Worm (Caenorhabditis elegans) whole organism, L4 larva: Measurements from ENCODE around the gene pgp-14.

Experiments used
- D1046.2 ChIP-seq: fragments of 200-800 bp; sonication (Bioruptor generic); IDR thresholded peaks from 2 replicates; pipeline ENCODE4 v1.3.6; 2022; ENCODE audit warnings: missing genetic modification characterization, missing compliant biosample characterization
- R02D3.7 ChIP-seq: fragments of 150-350 bp; sonication (generic microtip); optimal IDR thresholded peaks from 3 replicates; lab custom pipeline; 2014; ENCODE audit warnings: missing biosample characterization, missing genetic modification characterization
- T26A8.4 ChIP-seq: fragments of 200-800 bp; sonication (Bioruptor generic); IDR thresholded peaks from 2 replicates; pipeline ENCODE4 v1.3.6; 2022; ENCODE audit warnings: missing genetic modification characterization, missing compliant biosample characterization
- ZK337.2 ChIP-seq: fragments of 200-800 bp; sonication (Bioruptor generic); IDR thresholded peaks from 2 replicates; pipeline ENCODE4 v1.3.6; 2022; ENCODE audit warnings: missing genetic modification reagents, missing genetic modification characterization, missing compliant biosample characterization
- ZK546.5 ChIP-seq, 2 experiments: sonication (generic microtip); optimal IDR thresholded peaks; 2 replicates each; lab custom pipeline; 2017; ENCODE audit warnings: missing biosample characterization in 2 of 2, missing genetic modification characterization in 2 of 2
- ceh-20 ChIP-seq: fragments of 200-800 bp; sonication (Bioruptor generic); IDR thresholded peaks from 2 replicates; pipeline ENCODE4 v1.3.6; 2022; ENCODE audit warnings: missing genetic modification reagents, missing genetic modification characterization, missing compliant biosample characterization
- ceh-82 ChIP-seq: sonication (generic microtip); optimal IDR thresholded peaks from 2 replicates; lab custom pipeline; 2017; ENCODE audit warnings: missing biosample characterization, missing genetic modification characterization
- daf-16 ChIP-seq, 3 experiments: sonication (generic microtip); optimal IDR thresholded peaks; 2 replicates each; lab custom pipeline; 2016 to 2017; ENCODE audit warnings: missing genetic modification characterization in 3 of 3, missing genetic modification reagents in 3 of 3, mild to moderate bottlenecking in 2 of 3, missing compliant biosample characterization in 2 of 3, missing biosample characterization in 1 of 3, moderate library complexity in 1 of 3
- dmd-6 ChIP-seq: fragments of 200-800 bp; sonication (Bioruptor generic); IDR thresholded peaks from 2 replicates; pipeline ENCODE4 v1.3.6; 2022; ENCODE audit warnings: missing genetic modification reagents, missing genetic modification characterization, missing compliant biosample characterization
- dve-1 ChIP-seq: sonication (generic microtip); optimal IDR thresholded peaks from 2 replicates; lab custom pipeline; 2017; ENCODE audit warnings: antibody characterized with exemption, mild to moderate bottlenecking, missing genetic modification characterization, missing compliant biosample characterization; ENCODE audit not compliant: insufficient read depth
- fos-1 ChIP-seq: fragments of 150-350 bp; optimal IDR thresholded peaks from 2 replicates; lab custom pipeline; 2014; ENCODE audit warnings: missing biosample characterization, missing genetic modification characterization
- hif-1 ChIP-seq, 2 experiments: sonication (generic microtip); optimal IDR thresholded peaks; 2 replicates each; lab custom pipeline; 2016 to 2017; ENCODE audit warnings: missing compliant biosample characterization in 2 of 2, missing genetic modification characterization in 2 of 2, missing genetic modification reagents in 2 of 2, missing genotype in 2 of 2, mild to moderate bottlenecking in 1 of 2
- hlh-11 ChIP-seq: fragments of 200-800 bp; sonication (Bioruptor generic); optimal IDR thresholded peaks from 2 replicates; lab custom pipeline; 2018; ENCODE audit warnings: mild to moderate bottlenecking, missing genetic modification characterization, missing compliant biosample characterization
- hlh-30 ChIP-seq: sonication (generic microtip); optimal IDR thresholded peaks from 2 replicates; lab custom pipeline; 2017; ENCODE audit warnings: antibody characterized with exemption, mild to moderate bottlenecking, missing genetic modification characterization, missing compliant biosample characterization; ENCODE audit not compliant: insufficient read depth
- jun-1 ChIP-seq: fragments of 150-350 bp; optimal IDR thresholded peaks from 2 replicates; lab custom pipeline; 2014; ENCODE audit warnings: missing biosample characterization, missing genetic modification reagents, missing genetic modification characterization
- lim-7 ChIP-seq: fragments of 200-800 bp; sonication (Bioruptor generic); IDR thresholded peaks from 2 replicates; pipeline ENCODE4 v1.3.6; 2022; ENCODE audit warnings: missing genetic modification characterization, missing compliant biosample characterization
- lin-29 ChIP-seq: fragments of 200-800 bp; sonication (Bioruptor generic); IDR thresholded peaks from 2 replicates; pipeline ENCODE4 v1.3.6; 2022; ENCODE audit warnings: missing genetic modification reagents, missing genetic modification characterization, missing compliant biosample characterization
- lin-39 ChIP-seq: fragments of 150-350 bp; optimal IDR thresholded peaks from 2 replicates; lab custom pipeline; 2014; ENCODE audit warnings: missing biosample characterization, missing genetic modification reagents, missing genetic modification characterization
- lir-3 ChIP-seq: sonication (generic microtip); optimal IDR thresholded peaks from 2 replicates; lab custom pipeline; 2016; ENCODE audit warnings: mild to moderate bottlenecking, missing genetic modification characterization, missing compliant biosample characterization
- lsy-2 ChIP-seq, 2 experiments: fragments of 150-350 bp in 1 of 2; sonication (generic microtip) in 1 of 2; optimal IDR thresholded peaks; 2 replicates each; lab custom pipeline; 2014 to 2017; ENCODE audit warnings: missing biosample characterization in 2 of 2, missing genetic modification characterization in 2 of 2
- mdl-1 ChIP-seq, 2 experiments: fragments of 150-350 bp in 1 of 2; sonication (generic microtip) in 1 of 2; optimal IDR thresholded peaks; 2 replicates each; lab custom pipeline; 2014 to 2017; ENCODE audit warnings: missing biosample characterization in 2 of 2, missing genetic modification characterization in 2 of 2
- mes-2 ChIP-seq: sonication (generic microtip); optimal IDR thresholded peaks from 2 replicates; lab custom pipeline; 2016; ENCODE audit warnings: missing genotype, mild to moderate bottlenecking, missing genetic modification characterization, missing compliant biosample characterization; ENCODE audit not compliant: poor library complexity, severe bottlenecking
- nhr-25 ChIP-seq: sonication (generic microtip); optimal IDR thresholded peaks from 2 replicates; lab custom pipeline; 2017; ENCODE audit warnings: missing genetic modification characterization, mild to moderate bottlenecking, missing compliant biosample characterization, antibody characterized with exemption, moderate library complexity, borderline replicate concordance; ENCODE audit not compliant: insufficient read depth
- nhr-28 ChIP-seq: fragments of 150-350 bp; optimal IDR thresholded peaks from 2 replicates; lab custom pipeline; 2014; ENCODE audit warnings: missing biosample characterization, missing genetic modification characterization
- nhr-41 ChIP-seq: fragments of 200-800 bp; sonication (Bioruptor generic); IDR thresholded peaks from 2 replicates; pipeline ENCODE4 v1.3.6; 2022; ENCODE audit warnings: missing genetic modification reagents, missing genetic modification characterization, missing compliant biosample characterization
- nhr-42 ChIP-seq: fragments of 200-800 bp; sonication (Bioruptor generic); IDR thresholded peaks from 2 replicates; pipeline ENCODE4 v1.3.6; 2022; ENCODE audit warnings: missing genetic modification characterization, missing compliant biosample characterization
- nhr-48 ChIP-seq: sonication (generic microtip); optimal IDR thresholded peaks from 2 replicates; lab custom pipeline; 2016; ENCODE audit warnings: mild to moderate bottlenecking, missing genetic modification characterization, missing compliant biosample characterization
- nhr-6 ChIP-seq: fragments of 150-350 bp; optimal IDR thresholded peaks from 2 replicates; lab custom pipeline; 2014; ENCODE audit warnings: missing biosample characterization, missing genetic modification characterization
- pha-4 ChIP-seq, 2 experiments: fragments of 150-350 bp in 1 of 2; fragments of 200-800 bp in 1 of 2; sonication (Bioruptor generic) in 1 of 2; IDR thresholded peaks in 1 of 2; optimal IDR thresholded peaks in 1 of 2; 2 replicates each; pipeline versions ENCODE4 v1.3.6 to Lab custom; 2014 to 2022; ENCODE audit warnings: missing genetic modification characterization in 2 of 2, missing genetic modification reagents in 2 of 2, missing biosample characterization in 1 of 2, missing compliant biosample characterization in 1 of 2
- set-16 ChIP-seq: fragments of 200-800 bp; sonication (Bioruptor generic); IDR thresholded peaks from 2 replicates; pipeline ENCODE4 v1.3.6; 2022; ENCODE audit warnings: missing genetic modification reagents, missing genetic modification characterization, missing compliant biosample characterization
- spr-1 ChIP-seq: sonication (generic microtip); optimal IDR thresholded peaks from 2 replicates; lab custom pipeline; 2016; ENCODE audit warnings: mild to moderate bottlenecking, missing genetic modification characterization, missing compliant biosample characterization
- zag-1 ChIP-seq: fragments of 150-350 bp; optimal IDR thresholded peaks from 2 replicates; lab custom pipeline; 2014; ENCODE audit warnings: missing biosample characterization, missing genetic modification characterization
- zfp-3 ChIP-seq: fragments of 200-800 bp; sonication (Bioruptor generic); conservative IDR thresholded peaks from 2 replicates; pipeline ENCODE4 v1.3.6; 2022; ENCODE audit warnings: missing genetic modification reagents, missing genetic modification characterization, missing compliant biosample characterization
- zip-11 ChIP-seq: fragments of 200-800 bp; sonication (Bioruptor generic); IDR thresholded peaks from 2 replicates; pipeline ENCODE4 v1.3.6; 2022; ENCODE audit warnings: missing genetic modification characterization, missing compliant biosample characterization
- zip-2 ChIP-seq: fragments of 150-350 bp; optimal IDR thresholded peaks from 2 replicates; lab custom pipeline; 2014; ENCODE audit warnings: missing biosample characterization, missing genetic modification characterization
- ztf-11 ChIP-seq: fragments of 150-350 bp; optimal IDR thresholded peaks from 2 replicates; lab custom pipeline; 2014; ENCODE audit warnings: missing biosample characterization, missing genetic modification characterization

Gene pgp-14

ce11 chrX:12781712-12782444 lies 32.5 kb upstream of the pgp-14 start, which contains the start of gene alh-13 (continued):
- TF ChIP-seq pha-4 (GFP tag; IDR thresholded peaks at IDR 0.05; lab: Robert Waterston, UW), result no peak
- no peak for TF ChIP-seq pha-4 (tag; optimal IDR thresholded peaks at IDR 0.05; lab: Kevin White, UChicago)
- TF ChIP-seq ceh-20 (GFP tag; lab: Robert Waterston, UW), result no peak
- TF ChIP-seq R02D3.7 (tag; lab: Kevin White, UChicago), result no peak
- peak; percentile 58 for TF ChIP-seq nhr-48 (tag; lab: Kevin White, UChicago)
- TF ChIP-seq ZK546.5 (tag; optimal IDR thresholded peaks at IDR 0.05; lab: Kevin White, UChicago), result no peak
- no peak for TF ChIP-seq lim-7
- TF ChIP-seq lin-39, result no peak
- no peak for TF ChIP-seq ceh-82 (tag; lab: Kevin White, UChicago)
- no peak for TF ChIP-seq lir-3 (tag; lab: Kevin White, UChicago)
- TF ChIP-seq hif-1 (tag; optimal IDR thresholded peaks at IDR 0.05; lab: Kevin White, UChicago), result no peak
- no peak for TF ChIP-seq zip-2 (tag; lab: Kevin White, UChicago)
- TF ChIP-seq D1046.2, result no peak
- peak; percentile 76 for TF ChIP-seq hlh-11 (tag; lab: Kevin White, UChicago)
- TF ChIP-seq nhr-6 (tag; lab: Kevin White, UChicago), result no peak
- no peak for TF ChIP-seq ztf-11 (tag; lab: Kevin White, UChicago)
- no peak for TF ChIP-seq nhr-42 (GFP tag; lab: Robert Waterston, UW)
- TF ChIP-seq lsy-2 (tag; optimal IDR thresholded peaks at IDR 0.05; lab: Kevin White, UChicago), result no peak
- TF ChIP-seq zfp-3 (GFP tag; lab: Robert Waterston, UW), result no peak
- no peak for TF ChIP-seq nhr-25 (tag; lab: Kevin White, UChicago)
- peak; percentile 43 for TF ChIP-seq dmd-6
- TF ChIP-seq zip-11 (GFP tag; lab: Robert Waterston, UW), result no peak
- no peak for TF ChIP-seq T26A8.4
- TF ChIP-seq nhr-41 (GFP tag; lab: Robert Waterston, UW), result no peak
- TF ChIP-seq lin-29 (GFP tag; lab: Robert Waterston, UW), result no peak
- no peak for TF ChIP-seq jun-1 (tag; lab: Kevin White, UChicago)
- no peak for TF ChIP-seq ZK337.2 (GFP tag; lab: Robert Waterston, UW)
- TF ChIP-seq mdl-1 (tag; optimal IDR thresholded peaks at IDR 0.05; lab: Kevin White, UChicago), result peak in 1 of 2 experiments; percentile 40
- TF ChIP-seq spr-1, result no peak
- no peak for TF ChIP-seq zag-1 (tag; lab: Kevin White, UChicago)
- no peak for TF ChIP-seq fos-1 (tag; lab: Kevin White, UChicago)
- no peak for TF ChIP-seq set-16

DNA sequence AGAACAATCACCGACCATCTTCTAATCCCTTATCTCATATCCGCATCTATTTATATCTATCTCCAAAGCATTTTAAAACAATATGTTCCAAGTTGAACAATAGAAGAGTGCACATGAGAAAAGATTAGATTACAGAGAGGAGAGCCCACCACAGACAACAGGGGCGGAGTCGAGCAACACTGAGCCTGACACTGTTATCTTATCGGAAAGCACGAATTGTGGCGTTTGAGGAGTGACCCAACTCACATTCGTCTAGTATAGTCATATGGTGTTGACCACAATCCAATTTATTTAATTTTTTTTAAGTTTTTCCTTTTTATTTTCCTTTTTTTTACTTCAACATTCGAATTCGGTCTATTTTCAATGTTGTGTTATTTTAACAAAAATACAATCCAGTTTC lies 31.3 kb upstream of the pgp-14 start:
- TF ChIP-seq dve-1 (tag; lab: Kevin White, UChicago) (peak; percentile 76), daf-16 (GFP tag; optimal IDR thresholded peaks at IDR 0.05; lab: Kevin White, UChicago) (no peak), daf-16 (tag; optimal IDR thresholded peaks at IDR 0.05; lab: Kevin White, UChicago) (peak; percentile 87), mes-2 (tag; lab: Kevin White, UChicago) (no peak), nhr-28 (tag; lab: Kevin White, UChicago) (peak; percentile 10), hlh-11 (tag; lab: Kevin White, UChicago) (peak; percentile 83), hlh-30 (tag; lab: Kevin White, UChicago) (peak; percentile 60)
- TF ChIP-seq, all 104 proteins: peak for 5
